Fruit fly (Drosophila melanogaster) Kc167 (cell line): ENCODE data around the gene CG33941.

Source experiments
- Myc ChIP-seq: fragments of >200 bp; optimal IDR thresholded peaks from 2 replicates; lab custom pipeline; 2017; ENCODE audit warnings: missing external identifiers
- Sin3A ChIP-seq: fragments of >200 bp; optimal IDR thresholded peaks from 2 replicates; lab custom pipeline; 2018; ENCODE audit warnings: missing external identifiers
- h ChIP-seq: fragments of >200 bp; optimal IDR thresholded peaks from 3 replicates; lab custom pipeline; 2018; ENCODE audit warnings: missing external identifiers
- insv ChIP-seq: fragments of >200 bp; optimal IDR thresholded peaks from 3 replicates; lab custom pipeline; 2018; ENCODE audit warnings: missing external identifiers
- psq ChIP-seq: fragments of >200 bp; optimal IDR thresholded peaks from 2 replicates; lab custom pipeline; 2017; ENCODE audit warnings: missing external identifiers
- ttk ChIP-seq: sonication (Bioruptor generic); optimal IDR thresholded peaks from 2 replicates; lab custom pipeline; 2017; ENCODE audit warnings: missing external identifiers

Gene CG33941

dm6 chr4:466976-467639 lies at the start of gene CG33941:
CG33941 (plus strand) TSS chr4:467497.
- TF ChIP-seq ttk: no peak
- TF ChIP-seq insv (lab: Kevin White, UChicago): no peak
- no peak for TF ChIP-seq h
- TF ChIP-seq Myc (lab: Kevin White, UChicago): no peak
- TF ChIP-seq Sin3A (lab: Kevin White, UChicago): no peak
- no peak for TF ChIP-seq psq (lab: Kevin White, UChicago)

DNA sequence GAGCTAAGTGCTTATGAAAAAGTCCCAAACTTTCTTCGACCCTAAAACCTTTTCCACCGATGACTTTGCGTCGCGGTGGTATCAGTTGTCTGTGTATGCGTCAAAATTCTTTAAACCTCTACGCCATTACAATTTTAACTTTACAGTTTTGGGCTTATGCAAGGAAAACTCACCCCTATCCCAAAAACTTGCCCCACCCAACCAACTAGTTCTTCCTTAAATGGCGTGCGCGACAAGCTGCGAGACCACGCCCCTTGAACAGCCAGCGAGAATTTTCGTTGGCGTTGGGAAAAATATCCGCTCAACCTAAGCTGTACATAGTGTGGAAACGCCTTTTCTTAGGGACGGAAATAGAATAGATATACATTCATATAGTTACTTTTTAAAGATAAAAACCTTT lies 48.6 kb upstream of the CG33941 start:
- TF ChIP-seq psq (lab: Kevin White, UChicago): no peak
- TF ChIP-seq Myc (lab: Kevin White, UChicago): no peak
- TF ChIP-seq insv (lab: Kevin White, UChicago): no peak
- TF ChIP-seq ttk: no peak
- no peak for TF ChIP-seq Sin3A (lab: Kevin White, UChicago)
- TF ChIP-seq h: no peak

dm6 chr4:421025-421424 lies 46.3 kb upstream of the CG33941 start:
- TF ChIP-seq Myc (lab: Kevin White, UChicago) (no peak), Sin3A (lab: Kevin White, UChicago) (no peak), insv (lab: Kevin White, UChicago) (no peak), psq (lab: Kevin White, UChicago) (no peak), ttk (no peak), h (no peak)

dm6 chr4:421772-422171 lies 45.5 kb upstream of the CG33941 start:
- no peak for TF ChIP-seq ttk
- no peak for TF ChIP-seq psq (lab: Kevin White, UChicago)
- TF ChIP-seq h: no peak
- TF ChIP-seq Myc (lab: Kevin White, UChicago): no peak
- TF ChIP-seq Sin3A (lab: Kevin White, UChicago): no peak
- no peak for TF ChIP-seq insv (lab: Kevin White, UChicago)

- TF ChIP-seq insv (lab: Kevin White, UChicago) (no peak), ttk (no peak), h (no peak), Sin3A (lab: Kevin White, UChicago) (no peak), Myc (lab: Kevin White, UChicago) (no peak), psq (lab: Kevin White, UChicago) (no peak)
These were observed 44.0 kb upstream of the CG33941 start for dm6 chr4:423338-423737.

DNA sequence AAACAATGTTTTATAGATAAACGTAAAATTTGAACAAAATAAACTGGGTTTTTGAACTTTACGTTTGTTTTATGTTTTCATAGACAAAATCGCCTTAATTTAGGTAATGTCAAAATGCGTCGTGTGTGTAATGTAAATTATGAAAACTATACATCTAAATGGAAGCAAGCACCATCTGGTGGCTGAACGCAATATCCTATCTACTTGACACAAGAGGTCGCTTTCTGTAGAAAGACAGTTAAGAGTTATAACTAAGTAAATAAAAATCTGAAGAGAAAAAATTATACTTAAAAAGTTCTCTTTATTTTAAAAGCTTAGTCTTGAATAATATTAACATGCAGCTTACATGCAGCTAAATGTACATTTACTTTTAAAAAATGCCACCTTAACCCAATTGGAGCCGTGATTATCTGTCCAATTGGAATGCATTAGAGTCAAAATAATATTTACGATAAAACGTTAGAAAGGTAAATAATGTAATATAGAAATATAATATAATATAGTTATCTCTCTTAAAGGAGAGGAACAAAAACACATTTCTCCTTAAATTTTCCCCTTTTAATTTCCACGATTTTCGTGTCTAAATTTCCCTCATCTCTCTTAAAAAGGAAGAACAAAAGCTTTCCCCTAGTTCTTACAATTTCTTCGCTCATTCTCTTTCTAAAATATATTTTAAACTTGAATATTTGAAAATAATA lies 42.5 kb upstream of the CG33941 start:
- TF ChIP-seq h (peak; percentile 95), ttk (no peak), insv (lab: Kevin White, UChicago) (no peak), Myc (lab: Kevin White, UChicago) (no peak), Sin3A (lab: Kevin White, UChicago) (no peak)

DNA sequence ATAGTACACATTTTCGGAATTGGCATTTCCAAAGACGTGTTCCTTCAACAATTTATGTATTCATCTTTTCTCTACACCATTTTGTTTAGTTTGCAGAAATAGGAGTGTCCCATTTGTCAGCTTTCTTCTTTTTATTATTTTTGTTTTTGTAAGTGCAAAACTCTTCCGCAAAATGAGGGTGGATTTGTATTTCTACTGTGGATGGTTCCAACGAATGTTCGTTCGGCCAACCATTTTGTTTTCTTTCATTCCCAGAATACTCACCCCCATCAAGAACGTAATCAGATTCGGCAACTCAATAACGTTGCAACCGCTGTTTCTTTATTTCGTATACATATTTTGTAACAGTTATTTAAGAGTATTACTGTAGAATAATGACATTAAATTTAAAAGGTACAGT lies 39.0 kb upstream of the CG33941 start:
- TF ChIP-seq Sin3A (lab: Kevin White, UChicago): no peak
- TF ChIP-seq h: no peak
- TF ChIP-seq psq (lab: Kevin White, UChicago): no peak
- no peak for TF ChIP-seq Myc (lab: Kevin White, UChicago)
- TF ChIP-seq ttk: no peak
- no peak for TF ChIP-seq insv (lab: Kevin White, UChicago)

- TF ChIP-seq insv (lab: Kevin White, UChicago): no peak
- TF ChIP-seq Sin3A (lab: Kevin White, UChicago): no peak
- no peak for TF ChIP-seq h
- no peak for TF ChIP-seq Myc (lab: Kevin White, UChicago)
- TF ChIP-seq psq (lab: Kevin White, UChicago): no peak
- no peak for TF ChIP-seq ttk
These were observed 37.8 kb upstream of the CG33941 start for dm6 chr4:429500-429899.

- TF ChIP-seq psq (lab: Kevin White, UChicago): no peak
- no peak for TF ChIP-seq Myc (lab: Kevin White, UChicago)
- no peak for TF ChIP-seq Sin3A (lab: Kevin White, UChicago)
- no peak for TF ChIP-seq h
- TF ChIP-seq ttk: no peak
- TF ChIP-seq insv (lab: Kevin White, UChicago): no peak
These were observed 32.9 kb upstream of the CG33941 start for dm6 chr4:434355-434754.

DNA sequence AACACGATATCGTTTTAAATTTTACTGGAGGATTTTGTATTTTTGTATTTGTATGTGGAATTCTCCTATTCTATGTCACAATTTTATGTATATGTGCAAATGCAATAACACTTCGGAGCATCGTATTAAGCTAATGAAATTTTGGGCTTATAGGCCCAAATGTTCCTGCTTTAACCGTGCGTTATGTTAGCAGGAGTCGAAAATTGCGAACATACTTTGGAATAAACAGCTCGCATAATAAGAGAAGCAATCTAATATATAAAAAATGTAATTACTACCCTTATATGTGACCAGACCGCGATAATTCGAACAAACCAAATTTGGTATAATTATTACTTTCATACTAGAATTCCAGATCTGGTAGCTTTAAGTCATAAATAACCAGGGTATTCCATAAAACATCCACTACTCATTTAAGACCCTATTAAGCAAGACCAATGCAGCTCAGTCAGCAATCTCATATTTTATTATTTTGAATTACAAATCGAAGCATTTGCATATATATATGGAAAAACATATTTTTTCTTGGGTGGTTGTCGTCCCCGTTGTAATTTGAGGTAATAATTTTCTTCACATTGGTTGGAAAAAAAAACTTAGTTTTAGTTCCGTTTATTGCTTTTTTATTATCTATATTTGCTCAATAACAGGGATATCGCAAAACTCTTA lies 23.6 kb upstream of the CG33941 start, which contains the start of gene lgs:
Gene lgs, minus strand, starts transcription at position 320 of the 666 bp plus-strand sequence.
- TF ChIP-seq ttk (no peak), h (no peak), psq (lab: Kevin White, UChicago) (no peak), Myc (lab: Kevin White, UChicago) (no peak), insv (lab: Kevin White, UChicago) (no peak), Sin3A (lab: Kevin White, UChicago) (no peak)

- TF ChIP-seq psq (lab: Kevin White, UChicago) (no peak), insv (lab: Kevin White, UChicago) (no peak), Sin3A (lab: Kevin White, UChicago) (no peak), h (no peak), Myc (lab: Kevin White, UChicago) (no peak), ttk (no peak)
These were observed 22.1 kb upstream of the CG33941 start, which contains the start of gene CaMKI for dm6 chr4:445113-445718. CaMKI (plus strand) TSS chr4:445504.
